Worm (Caenorhabditis elegans) whole organism, L1 larva: ENCODE data around the gene melo-3.

Experiments
- C34B4.2 ChIP-seq: sonication (generic microtip); optimal IDR thresholded peaks from 2 replicates; lab custom pipeline; 2017; ENCODE audit warnings: mild to moderate bottlenecking, missing genetic modification characterization, missing compliant biosample characterization
- aha-1 ChIP-seq: fragments of 150-350 bp; optimal IDR thresholded peaks from 2 replicates; lab custom pipeline; 2014; ENCODE audit warnings: missing biosample characterization, missing genetic modification characterization
- aly-2 ChIP-seq: fragments of 150-350 bp; optimal IDR thresholded peaks from 2 replicates; lab custom pipeline; 2014; ENCODE audit warnings: missing biosample characterization, missing genetic modification characterization
- ama-1 ChIP-seq: fragments of 150-350 bp; optimal IDR thresholded peaks from 2 replicates; lab custom pipeline; 2014
- blmp-1 ChIP-seq: fragments of 150-350 bp; optimal IDR thresholded peaks from 2 replicates; lab custom pipeline; 2014; ENCODE audit warnings: missing biosample characterization, missing genetic modification characterization
- ceh-82 ChIP-seq, 3 experiments: fragments of 150-350 bp in 1 of 3; sonication (generic microtip) in 2 of 3; optimal IDR thresholded peaks; 2 replicates each; lab custom pipeline; 2014 to 2017; ENCODE audit warnings: missing biosample characterization in 3 of 3, missing genetic modification characterization in 3 of 3
- ceh-88 ChIP-seq: fragments of 200-800 bp; sonication (Bioruptor generic); IDR thresholded peaks from 2 replicates; pipeline ENCODE4 v1.3.6; 2022; ENCODE audit warnings: missing genetic modification characterization, missing compliant biosample characterization
- ceh-90 ChIP-seq: sonication (generic microtip); optimal IDR thresholded peaks from 2 replicates; lab custom pipeline; 2016; ENCODE audit warnings: missing genetic modification characterization, missing compliant biosample characterization
- dpl-1 ChIP-seq, 3 experiments: fragments of 150-350 bp in 2 of 3; sonication (generic microtip) in 1 of 3; optimal IDR thresholded peaks; 2 replicates each; lab custom pipeline; 2014 to 2017; ENCODE audit warnings: missing biosample characterization in 3 of 3, missing genetic modification characterization in 3 of 3, missing genetic modification reagents in 3 of 3
- dsc-1 ChIP-seq: sonication (generic microtip); optimal IDR thresholded peaks from 2 replicates; lab custom pipeline; 2016; ENCODE audit warnings: mild to moderate bottlenecking, missing genetic modification characterization, missing compliant biosample characterization
- efl-1 ChIP-seq, 4 experiments: fragments of 150-350 bp; optimal IDR thresholded peaks in 3 of 4; peaks in 1 of 4; 1 replicate in 1 of 4; 2 replicates in 3 of 4; lab custom pipeline; 2014; ENCODE audit warnings: missing biosample characterization in 2 of 4, missing genetic modification characterization in 2 of 4, missing genetic modification reagents in 2 of 4
- egl-13 ChIP-seq: sonication (generic microtip); optimal IDR thresholded peaks from 2 replicates; lab custom pipeline; 2016; ENCODE audit warnings: missing genotype, missing genetic modification reagents, missing genetic modification characterization, missing compliant biosample characterization
- egl-27 ChIP-seq, 2 experiments: fragments of 150-350 bp in 1 of 2; sonication (generic microtip); optimal IDR thresholded peaks; 3 replicates each; lab custom pipeline; 2017 to 2018; ENCODE audit warnings: missing biosample characterization in 2 of 2, missing genetic modification characterization in 2 of 2, missing genetic modification reagents in 2 of 2
- elt-2 ChIP-seq: sonication (generic microtip); optimal IDR thresholded peaks from 2 replicates; lab custom pipeline; 2016; ENCODE audit warnings: missing genetic modification characterization, mild to moderate bottlenecking, inconsistent platforms, missing compliant biosample characterization, missing genetic modification reagents
- fkh-10 ChIP-seq: sonication (generic microtip); optimal IDR thresholded peaks from 2 replicates; lab custom pipeline; 2017; ENCODE audit warnings: missing biosample characterization, missing genetic modification reagents, missing genetic modification characterization
- fkh-4 ChIP-seq: sonication (generic microtip); optimal IDR thresholded peaks from 2 replicates; lab custom pipeline; 2016; ENCODE audit warnings: missing compliant biosample characterization, missing genetic modification characterization, borderline replicate concordance
- grh-1 ChIP-seq: fragments of 200-800 bp; sonication (Bioruptor generic); IDR thresholded peaks from 2 replicates; pipeline ENCODE4 v1.3.6; 2022; ENCODE audit warnings: missing genetic modification reagents, missing genetic modification characterization, missing compliant biosample characterization
- hpl-2 ChIP-seq: fragments of 150-350 bp; optimal IDR thresholded peaks from 2 replicates; lab custom pipeline; 2014; ENCODE audit warnings: missing biosample characterization, missing genetic modification reagents, missing genetic modification characterization
- irx-1 ChIP-seq: sonication (generic microtip); optimal IDR thresholded peaks from 2 replicates; lab custom pipeline; 2016; ENCODE audit warnings: missing genetic modification characterization, missing compliant biosample characterization
- jun-1 ChIP-seq: fragments of 150-350 bp; optimal IDR thresholded peaks from 2 replicates; lab custom pipeline; 2014; ENCODE audit warnings: missing biosample characterization, missing genetic modification reagents, missing genetic modification characterization
- lin-14 ChIP-seq: fragments of 200-800 bp; sonication (Bioruptor generic); optimal IDR thresholded peaks from 2 replicates; lab custom pipeline; 2018; ENCODE audit warnings: mild to moderate bottlenecking, missing genetic modification characterization, moderate library complexity, missing compliant biosample characterization
- lin-35 ChIP-seq, 2 experiments: fragments of 150-350 bp; optimal IDR thresholded peaks; 2 replicates each; lab custom pipeline; 2014; ENCODE audit warnings: missing biosample characterization in 2 of 2, missing genetic modification characterization in 2 of 2, missing genetic modification reagents in 2 of 2
- lsy-2 ChIP-seq, 2 experiments: fragments of 150-350 bp; optimal IDR thresholded peaks; 2 replicates each; lab custom pipeline; 2014; ENCODE audit warnings: missing biosample characterization in 2 of 2, missing genetic modification characterization in 2 of 2
- mdl-1 ChIP-seq, 2 experiments: fragments of 150-350 bp; optimal IDR thresholded peaks; 2 replicates each; lab custom pipeline; 2014 to 2017; ENCODE audit warnings: missing biosample characterization in 2 of 2, missing genetic modification characterization in 2 of 2, inconsistent platforms in 1 of 2
- mep-1 ChIP-seq: fragments of 150-350 bp; optimal IDR thresholded peaks from 2 replicates; lab custom pipeline; 2014; ENCODE audit warnings: missing biosample characterization, missing genetic modification characterization
- nhr-19 ChIP-seq: fragments of 200-800 bp; sonication (Bioruptor generic); conservative IDR thresholded peaks from 2 replicates; pipeline ENCODE4 v1.3.6; 2022; ENCODE audit warnings: missing genetic modification characterization, missing compliant biosample characterization
- nhr-28 ChIP-seq: fragments of 150-350 bp; optimal IDR thresholded peaks from 2 replicates; lab custom pipeline; 2014; ENCODE audit warnings: missing biosample characterization, missing genetic modification characterization
- nhr-47 ChIP-seq: sonication (generic microtip); optimal IDR thresholded peaks from 2 replicates; lab custom pipeline; 2016; ENCODE audit warnings: mild to moderate bottlenecking, missing genetic modification characterization, moderate library complexity, missing compliant biosample characterization
- nhr-71 ChIP-seq: sonication (generic microtip); optimal IDR thresholded peaks from 2 replicates; lab custom pipeline; 2016; ENCODE audit warnings: mild to moderate bottlenecking, missing genetic modification characterization, moderate library complexity, missing compliant biosample characterization
- nhr-90 ChIP-seq: sonication (generic microtip); optimal IDR thresholded peaks from 2 replicates; lab custom pipeline; 2016; ENCODE audit warnings: mild to moderate bottlenecking, missing genetic modification characterization, missing compliant biosample characterization; ENCODE audit not compliant: poor library complexity
- pag-3 ChIP-seq: sonication (generic microtip); optimal IDR thresholded peaks from 2 replicates; lab custom pipeline; 2017; ENCODE audit warnings: missing genetic modification characterization, mild to moderate bottlenecking, missing compliant biosample characterization, antibody characterized with exemption, borderline replicate concordance; ENCODE audit not compliant: insufficient read depth
- pqm-1 ChIP-seq: sonication (generic microtip); optimal IDR thresholded peaks from 3 replicates; lab custom pipeline; 2017; ENCODE audit warnings: missing biosample characterization, missing genetic modification characterization
- rnt-1 ChIP-seq: sonication (generic microtip); optimal IDR thresholded peaks from 2 replicates; lab custom pipeline; 2016; ENCODE audit warnings: mild to moderate bottlenecking, missing genetic modification characterization, moderate library complexity, missing compliant biosample characterization
- sox-4 ChIP-seq: sonication (generic microtip); optimal IDR thresholded peaks from 2 replicates; lab custom pipeline; 2016; ENCODE audit warnings: missing genetic modification characterization, missing compliant biosample characterization
- sup-37 ChIP-seq: fragments of 200-800 bp; sonication (Bioruptor generic); optimal IDR thresholded peaks from 2 replicates; lab custom pipeline; 2018; ENCODE audit warnings: mild to moderate bottlenecking, missing genetic modification characterization, missing compliant biosample characterization
- swsn-7 ChIP-seq: sonication (generic microtip); optimal IDR thresholded peaks from 2 replicates; lab custom pipeline; 2016; ENCODE audit warnings: missing genetic modification characterization, missing compliant biosample characterization
- unc-62 ChIP-seq: fragments of 150-350 bp; optimal IDR thresholded peaks from 2 replicates; lab custom pipeline; 2014; ENCODE audit warnings: missing biosample characterization, missing genetic modification reagents, missing genetic modification characterization
- xbp-1 ChIP-seq: sonication (generic microtip); optimal IDR thresholded peaks from 2 replicates; lab custom pipeline; 2016; ENCODE audit warnings: missing genetic modification characterization, missing compliant biosample characterization
- zag-1 ChIP-seq: fragments of 150-350 bp; optimal IDR thresholded peaks from 2 replicates; lab custom pipeline; 2014; ENCODE audit warnings: missing biosample characterization, missing genetic modification characterization
- zip-4 ChIP-seq: fragments of 200-800 bp; sonication (Bioruptor generic); optimal IDR thresholded peaks from 2 replicates; lab custom pipeline; 2018; ENCODE audit warnings: mild to moderate bottlenecking, missing genetic modification characterization, moderate library complexity, missing compliant biosample characterization
- ztf-11 ChIP-seq, 2 experiments: sonication (generic microtip); optimal IDR thresholded peaks; 2 replicates each; lab custom pipeline; 2016 to 2017; ENCODE audit warnings: missing genetic modification characterization in 2 of 2, missing biosample characterization in 1 of 2, missing compliant biosample characterization in 1 of 2

The melo-3 gene

ce11 chrV:15082291-15082690, 45.6 kb upstream of the melo-3 start, which contains the start of the genes C01G10.10 and C01G10.9 (continued):
- TF ChIP-seq fkh-4 (peak; percentile 94), dpl-1 (GFP tag; optimal IDR thresholded peaks at IDR 0.05; lab: Kevin White, UChicago) (peak; percentile 45 to 67 (median 56)), egl-13 (tag; lab: Kevin White, UChicago) (no peak), sup-37 (GFP tag; lab: Kevin White, UChicago) (no peak), jun-1 (peak; percentile 29), elt-2 (tag; lab: Kevin White, UChicago) (peak; percentile 67), ceh-90 (peak; percentile 92), lsy-2 (tag; optimal IDR thresholded peaks at IDR 0.05; lab: Kevin White, UChicago) (peak; percentile 68 to 70), sox-4 (tag; lab: Kevin White, UChicago) (peak; percentile 90), irx-1 (tag; lab: Kevin White, UChicago) (peak; percentile 93), nhr-90 (peak; percentile 92), pag-3 (tag; lab: Kevin White, UChicago) (no peak), aly-2 (tag; lab: Kevin White, UChicago) (no peak), ztf-11 (tag; optimal IDR thresholded peaks at IDR 0.05; lab: Kevin White, UChicago) (peak in 1 of 2 experiments; percentile 95), blmp-1 (peak; percentile 51), xbp-1 (tag; lab: Kevin White, UChicago) (peak; percentile 77), aha-1 (no peak)
- TF ChIP-seq, all 84 proteins: peak for 45

ce11 chrV:15078560-15078959, 41.9 kb upstream of the melo-3 start:
- no peak for TF ChIP-seq fkh-10 (GFP tag; lab: Kevin White, UChicago)
- no peak for TF ChIP-seq C34B4.2 (tag; lab: Kevin White, UChicago)
- TF ChIP-seq blmp-1: peak; percentile 66
- peak; percentile 64 for TF ChIP-seq dsc-1 (tag; lab: Kevin White, UChicago)
- no peak for TF ChIP-seq zip-4 (GFP tag; lab: Kevin White, UChicago)
- no peak for TF ChIP-seq nhr-71 (tag; lab: Kevin White, UChicago)
- TF ChIP-seq mep-1 (tag; lab: Kevin White, UChicago): no peak
- no peak for TF ChIP-seq unc-62 (GFP tag; lab: Kevin White, UChicago)
- no peak for TF ChIP-seq zag-1 (tag; lab: Kevin White, UChicago)
- TF ChIP-seq efl-1 (optimal IDR thresholded peaks at IDR 0.05; lab: Kevin White, UChicago): no peak
- no peak for TF ChIP-seq efl-1 (GFP tag; optimal IDR thresholded peaks at IDR 0.05 in 1 of 2; lab: Kevin White, UChicago)
- TF ChIP-seq jun-1: no peak
- TF ChIP-seq, all 84 proteins: peak for 2

ce11 chrV:15074907-15075306, 38.2 kb upstream of the melo-3 start:
- peak in 2 of 3 experiments; percentile 16 to 48 for TF ChIP-seq ceh-82 (tag; optimal IDR thresholded peaks at IDR 0.05; lab: Kevin White, UChicago)
- TF ChIP-seq efl-1 (optimal IDR thresholded peaks at IDR 0.05; lab: Kevin White, UChicago): peak; percentile 12 to 24
- TF ChIP-seq efl-1 (GFP tag; optimal IDR thresholded peaks at IDR 0.05 in 1 of 2; lab: Kevin White, UChicago): peak in 1 of 2 experiments; percentile 11
- peak; percentile 23 for TF ChIP-seq rnt-1 (tag; lab: Kevin White, UChicago)
- peak in 1 of 2 experiments; percentile 36 for TF ChIP-seq lsy-2 (tag; optimal IDR thresholded peaks at IDR 0.05; lab: Kevin White, UChicago)
- TF ChIP-seq ceh-88 (GFP tag; lab: Robert Waterston, UW): no peak
- TF ChIP-seq grh-1 (GFP tag; lab: Robert Waterston, UW): no peak
- peak; percentile 68 for TF ChIP-seq lin-14
- no peak for TF ChIP-seq mdl-1 (tag; optimal IDR thresholded peaks at IDR 0.05; lab: Kevin White, UChicago)
- no peak for TF ChIP-seq pqm-1 (tag; lab: Kevin White, UChicago)
- peak; percentile 23 for TF ChIP-seq fkh-10 (GFP tag; lab: Kevin White, UChicago)
- no peak for TF ChIP-seq egl-27 (tag; optimal IDR thresholded peaks at IDR 0.05; lab: Kevin White, UChicago)
- no peak for TF ChIP-seq swsn-7 (tag; lab: Kevin White, UChicago)
- no peak for TF ChIP-seq pag-3 (tag; lab: Kevin White, UChicago)
- TF ChIP-seq dpl-1 (GFP tag; optimal IDR thresholded peaks at IDR 0.05; lab: Kevin White, UChicago): peak in 1 of 3 experiments; percentile 7
- TF ChIP-seq lin-35 (GFP tag; optimal IDR thresholded peaks at IDR 0.05; lab: Kevin White, UChicago): peak in 1 of 2 experiments; percentile 11
- no peak for TF ChIP-seq ama-1 (lab: Kevin White, UChicago)
- TF ChIP-seq nhr-47 (tag; lab: Kevin White, UChicago): peak; percentile 11
- no peak for TF ChIP-seq hpl-2 (GFP tag; lab: Kevin White, UChicago)
- TF ChIP-seq mep-1 (tag; lab: Kevin White, UChicago): peak; percentile 17
- TF ChIP-seq zag-1 (tag; lab: Kevin White, UChicago): no peak
- TF ChIP-seq nhr-28 (tag; lab: Kevin White, UChicago): no peak
- no peak for TF ChIP-seq xbp-1 (tag; lab: Kevin White, UChicago)
- TF ChIP-seq nhr-19 (GFP tag; lab: Robert Waterston, UW): no peak
